Worm (Caenorhabditis elegans): ENCODE data around the gene pals-33.

The pals-33 gene

DNA sequence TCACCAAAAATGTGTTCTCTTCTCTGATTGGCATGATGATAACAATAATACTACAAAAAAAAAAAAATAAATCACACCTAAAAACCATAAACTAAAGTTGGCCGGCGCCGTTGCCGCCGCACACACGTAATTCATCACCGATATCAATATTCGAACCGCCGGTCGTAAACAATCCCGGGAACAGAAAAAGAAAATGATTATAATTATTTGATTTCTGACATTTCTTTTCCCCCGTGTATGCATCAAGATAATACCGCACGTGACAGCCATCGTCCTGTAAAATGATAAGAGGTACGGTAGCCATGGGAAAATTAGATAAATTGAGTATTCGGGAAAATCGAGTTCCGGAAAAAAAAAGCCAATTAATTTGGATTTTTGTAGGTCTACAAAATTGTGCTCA, 23.9 kb downstream of the pals-33 start (continued):
- TF ChIP-seq nhr-179 (tag; optimal IDR thresholded peaks at IDR 0.05): no peak
- peak; percentile 20 for TF ChIP-seq ets-4 (GFP tag; optimal IDR thresholded peaks at IDR 0.05)
- peak; percentile 44 for TF ChIP-seq nhr-90 (tag; optimal IDR thresholded peaks at IDR 0.05)
- no peak for TF ChIP-seq bed-1 (GFP tag; IDR thresholded peaks at IDR 0.05)
- TF ChIP-seq unc-62 (GFP tag; optimal IDR thresholded peaks at IDR 0.05): peak; percentile 22
- no peak for TF ChIP-seq hmg-1.2 (GFP tag; IDR thresholded peaks at IDR 0.05)
- no peak for TF ChIP-seq D2030.7 (GFP tag; IDR thresholded peaks at IDR 0.05)
- TF ChIP-seq nhr-80 (tag; optimal IDR thresholded peaks at IDR 0.05): peak; percentile 91
- peak; percentile 41 for TF ChIP-seq tbp1 (GFP tag; optimal IDR thresholded peaks at IDR 0.05)
- no peak for TF ChIP-seq dpff-1 (tag; optimal IDR thresholded peaks at IDR 0.05)
- peak; percentile 5 for TF ChIP-seq lin-54 (GFP tag; optimal IDR thresholded peaks at IDR 0.05)
- no peak for TF ChIP-seq pbrm-1 (GFP tag; IDR thresholded peaks at IDR 0.05)
- no peak for TF ChIP-seq sdz-38 (tag; optimal IDR thresholded peaks at IDR 0.05)
- peak; percentile 5 for TF ChIP-seq attf-5 (GFP tag; optimal IDR thresholded peaks at IDR 0.05)
- no peak for TF ChIP-seq B0336.3 (GFP tag; IDR thresholded peaks at IDR 0.05)
- TF ChIP-seq zim-3 (tag; optimal IDR thresholded peaks at IDR 0.05): no peak

DNA sequence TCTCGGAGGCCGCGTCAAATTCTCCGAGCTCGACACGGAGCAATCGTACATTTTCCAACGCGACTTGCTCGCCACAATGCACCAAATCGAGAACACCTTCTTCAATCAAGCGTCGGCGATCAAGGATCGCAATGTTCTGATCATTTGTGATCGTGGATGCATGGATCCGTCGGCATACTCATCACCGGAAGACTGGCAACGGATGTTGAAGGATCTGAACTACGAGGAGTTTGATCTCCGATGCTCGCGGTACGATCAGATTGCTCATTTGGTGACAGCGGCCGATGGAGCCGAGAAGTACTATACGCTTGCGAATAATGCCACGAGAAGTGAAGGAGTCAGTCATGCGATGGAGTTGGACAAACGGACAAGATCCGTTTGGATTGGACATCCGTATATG, 25.3 kb downstream of the pals-33 start:
- TF ChIP-seq zfh-2 (GFP tag; conservative IDR thresholded peaks at IDR 0.05): 0 out of 2 replicates have a peak, but pooled peaks have one; percentile 26
- no peak for TF ChIP-seq egl-18 (GFP tag; IDR thresholded peaks at IDR 0.05)

ce11 chrV:3702998-3703397, 29.8 kb downstream of the pals-33 start:
- 0 out of 2 replicates have a peak, but pooled peaks have one; percentile 17 for TF ChIP-seq pbrm-1 (GFP tag; IDR thresholded peaks at IDR 0.05)
- TF ChIP-seq madf-6 (GFP tag; IDR thresholded peaks at IDR 0.05): peak; percentile 18; the same call in 1 of the 2 replicates
- TF ChIP-seq hmg-1.2 (GFP tag; IDR thresholded peaks at IDR 0.05): peak; percentile 79
- no peak for TF ChIP-seq F55B11.4 (tag; optimal IDR thresholded peaks at IDR 0.05; ENCODE audit: borderline replicate concordance, insufficient read depth)
- TF ChIP-seq ets-4 (GFP tag; optimal IDR thresholded peaks at IDR 0.05): no peak
- TF ChIP-seq lin-54 (GFP tag; optimal IDR thresholded peaks at IDR 0.05): no peak

DNA sequence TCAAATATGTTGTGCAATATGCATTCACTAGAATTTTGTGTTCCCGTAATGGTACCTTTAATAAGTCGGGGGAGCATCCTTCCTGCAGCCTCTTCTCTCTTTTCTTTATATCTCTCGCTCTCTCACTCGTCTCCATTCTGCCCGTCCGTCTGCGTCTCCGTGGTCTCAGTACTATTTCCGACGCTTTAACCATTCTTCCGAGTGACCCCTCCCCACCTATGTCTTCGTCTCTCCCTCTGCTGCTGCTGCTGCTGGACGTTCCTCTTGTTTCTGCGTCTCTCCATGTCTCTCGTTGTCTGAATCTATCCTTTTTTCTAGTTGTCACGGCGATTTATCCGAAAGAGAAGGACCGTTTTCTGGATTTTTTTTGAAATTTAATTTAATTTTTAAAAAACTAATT, 30.7 kb downstream of the pals-33 start:
- TF ChIP-seq zfh-2 (GFP tag; conservative IDR thresholded peaks at IDR 0.05): peak; percentile 81
- peak; percentile 52; the same call in 1 of the 2 replicates for TF ChIP-seq egrh-3 (GFP tag; IDR thresholded peaks at IDR 0.05)
- peak in 1 of 3 experiments; percentile 43 for TF ChIP-seq lin-35 (GFP tag; optimal IDR thresholded peaks at IDR 0.05)
- TF ChIP-seq snpc-4 (GFP tag; optimal IDR thresholded peaks at IDR 0.05): no peak
- TF ChIP-seq snpc-4 (tag; optimal IDR thresholded peaks at IDR 0.05): peak in 3 of 4 experiments; percentile 1 to 38 (median 1)
- peak; percentile 41; the same call in 1 of the 2 replicates for TF ChIP-seq pbrm-1 (GFP tag; IDR thresholded peaks at IDR 0.05)
- TF ChIP-seq attf-3 (GFP tag; conservative IDR thresholded peaks at IDR 0.05): 0 out of 2 replicates have a peak, but pooled peaks have one; percentile 26
- TF ChIP-seq B0336.3 (GFP tag; IDR thresholded peaks at IDR 0.05): peak; percentile 41; the same call in 1 of the 2 replicates
- 0 out of 2 replicates have a peak, but pooled peaks have one; percentile 27 for TF ChIP-seq rcor-1 (GFP tag; IDR thresholded peaks at IDR 0.05)
- peak; percentile 14 for TF ChIP-seq madf-10 (tag; optimal IDR thresholded peaks at IDR 0.05)
- TF ChIP-seq nhr-80 (tag; optimal IDR thresholded peaks at IDR 0.05): peak; percentile 25
- TF ChIP-seq dox-1 (GFP tag; IDR thresholded peaks at IDR 0.05): 0 out of 2 replicates have a peak, but pooled peaks have one; percentile 18
- TF ChIP-seq B0035.1 (tag; optimal IDR thresholded peaks at IDR 0.05): peak; percentile 6
- no peak for TF ChIP-seq F55B11.4 (tag; optimal IDR thresholded peaks at IDR 0.05; ENCODE audit: borderline replicate concordance, insufficient read depth)
- TF ChIP-seq ets-4 (GFP tag; optimal IDR thresholded peaks at IDR 0.05): no peak
- TF ChIP-seq madf-3 (GFP tag; IDR thresholded peaks at IDR 0.05): no peak
- TF ChIP-seq Y56A3A.18 (GFP tag; IDR thresholded peaks at IDR 0.05): 0 out of 2 replicates have a peak, but pooled peaks have one; percentile 28
- no peak for TF ChIP-seq lin-26 (GFP tag; IDR thresholded peaks at IDR 0.05)
- TF ChIP-seq mcd-1 (GFP tag; IDR thresholded peaks at IDR 0.05): peak; percentile 49; the same call in 1 of the 2 replicates
- no peak for TF ChIP-seq madf-6 (GFP tag; IDR thresholded peaks at IDR 0.05)
- TF ChIP-seq attf-5 (GFP tag; optimal IDR thresholded peaks at IDR 0.05): peak; percentile 40
- TF ChIP-seq tbp1 (GFP tag; optimal IDR thresholded peaks at IDR 0.05): peak; percentile 14
- no peak for TF ChIP-seq tlf-1 (GFP tag; optimal IDR thresholded peaks at IDR 0.05)
- TF ChIP-seq K12H6.12 (tag; optimal IDR thresholded peaks at IDR 0.05): peak; percentile 13
- no peak for TF ChIP-seq lsl-1 (GFP tag; optimal IDR thresholded peaks at IDR 0.05)
- TF ChIP-seq mes-4 (tag; optimal IDR thresholded peaks at IDR 0.05): no peak
- no peak for TF ChIP-seq cebp-2 (GFP tag; IDR thresholded peaks at IDR 0.05)
- peak; percentile 17 for TF ChIP-seq lin-54 (GFP tag; optimal IDR thresholded peaks at IDR 0.05)
- peak; percentile 98 for TF ChIP-seq hmg-1.2 (GFP tag; IDR thresholded peaks at IDR 0.05)
- TF ChIP-seq ceh-27 (GFP tag; optimal IDR thresholded peaks at IDR 0.05): peak; percentile 25
- peak; percentile 27 for TF ChIP-seq gei-17 (GFP tag; optimal IDR thresholded peaks at IDR 0.05)
- TF ChIP-seq F33H1.4 (GFP tag; IDR thresholded peaks at IDR 0.05): no peak
